Fruit fly (Drosophila melanogaster) whole organism, embryonic: ENCODE results near the gene Gli.
A peak's percentile ranks its signal among the peaks of the same experiment; 100 is the strongest.
"Not testable (repeated sequence)": the region's sequence is repeated elsewhere in the genome, so short reads cannot be mapped to it uniquely, and the experiment has no call there.

Experiments used
- ATbp ChIP-seq: fragments of 200-800 bp; sonication (Bioruptor generic); optimal IDR thresholded peaks from 2 replicates; lab custom pipeline; 2017; ENCODE audit warnings: missing biosample characterization, mild to moderate bottlenecking, missing genetic modification characterization, missing genetic modification reagents
- Atf-2 ChIP-seq: fragments of 200-800 bp; sonication (Bioruptor generic); optimal IDR thresholded peaks from 2 replicates; lab custom pipeline; 2016; ENCODE audit warnings: missing biosample characterization, missing genetic modification characterization
- Bdp1 ChIP-seq: fragments of 200-800 bp; sonication (Bioruptor generic); optimal IDR thresholded peaks from 3 replicates; lab custom pipeline; 2016; ENCODE audit warnings: missing biosample characterization, missing genetic modification characterization
- Blimp-1 ChIP-seq: fragments of 200-800 bp; sonication (Bioruptor generic); optimal IDR thresholded peaks from 3 replicates; lab custom pipeline; 2018; ENCODE audit warnings: missing biosample characterization, missing genetic modification characterization, mild to moderate bottlenecking, moderate library complexity, missing genetic modification reagents
- CG10209 ChIP-seq: fragments of 200-800 bp; sonication (Bioruptor generic); optimal IDR thresholded peaks from 3 replicates; lab custom pipeline; 2017; ENCODE audit warnings: missing biosample characterization, mild to moderate bottlenecking, missing genetic modification characterization, missing genetic modification reagents
- CG10321 ChIP-seq: fragments of 200-800 bp; sonication (Bioruptor generic); IDR thresholded peaks from 2 replicates; pipeline ENCODE4 v1.3.6; 2022; ENCODE audit warnings: missing biosample characterization, missing genetic modification characterization
- CG11247 ChIP-seq: fragments of 200-800 bp; sonication (Bioruptor generic); IDR thresholded peaks from 2 replicates; pipeline ENCODE4 v1.3.6; 2022; ENCODE audit warnings: missing biosample characterization, missing genetic modification characterization
- CG13296 ChIP-seq: fragments of 200-800 bp; sonication (Bioruptor generic); optimal IDR thresholded peaks from 3 replicates; lab custom pipeline; 2018; ENCODE audit warnings: missing biosample characterization, mild to moderate bottlenecking, missing genetic modification characterization
- CG13424 ChIP-seq: fragments of 200-800 bp; sonication (Bioruptor generic); optimal IDR thresholded peaks from 2 replicates; lab custom pipeline; 2019; ENCODE audit warnings: missing biosample characterization, mild to moderate bottlenecking, missing genetic modification characterization, moderate library complexity
- CG14667 ChIP-seq: fragments of 200-800 bp; sonication (Bioruptor generic); IDR thresholded peaks from 2 replicates; pipeline ENCODE4 v1.3.6; 2022; ENCODE audit warnings: missing biosample characterization, missing genetic modification characterization
- CG14860 ChIP-seq: fragments of 200-800 bp; sonication (Bioruptor generic); IDR thresholded peaks from 3 replicates; pipeline ENCODE4 v1.3.6; 2022; ENCODE audit warnings: missing biosample characterization, missing genetic modification characterization; ENCODE audit not compliant: partially characterized antibody
- CG15696 ChIP-seq: fragments of 200-800 bp; sonication (Bioruptor generic); optimal IDR thresholded peaks from 2 replicates; lab custom pipeline; 2019; ENCODE audit warnings: missing biosample characterization, mild to moderate bottlenecking, missing genetic modification characterization, moderate library complexity
- CG1603 ChIP-seq: fragments of 200-800 bp; sonication (Bioruptor generic); optimal IDR thresholded peaks from 2 replicates; lab custom pipeline; 2019; ENCODE audit warnings: missing biosample characterization, mild to moderate bottlenecking, missing genetic modification characterization, moderate library complexity
- CG1832 ChIP-seq: fragments of 200-800 bp; sonication (Bioruptor generic); optimal IDR thresholded peaks from 2 replicates; lab custom pipeline; 2017; ENCODE audit warnings: missing biosample characterization, mild to moderate bottlenecking, missing genetic modification characterization, inconsistent platforms
- CG30431 ChIP-seq: fragments of 200-800 bp; sonication (Bioruptor generic); optimal IDR thresholded peaks from 2 replicates; lab custom pipeline; 2017; ENCODE audit warnings: missing biosample characterization, missing genetic modification characterization
- CG33213 ChIP-seq: fragments of 200-800 bp; sonication (Bioruptor generic); optimal IDR thresholded peaks from 3 replicates; lab custom pipeline; 2016; ENCODE audit warnings: missing biosample characterization, missing genetic modification characterization
- CG3726 ChIP-seq: fragments of 200-800 bp; sonication (Bioruptor generic); IDR thresholded peaks from 3 replicates; pipeline ENCODE4, ENCODE4 v1.3.6; 2022; ENCODE audit warnings: missing biosample characterization, missing genetic modification characterization
- CG4360 ChIP-seq: fragments of 200-800 bp; sonication (Bioruptor generic); IDR thresholded peaks from 2 replicates; pipeline ENCODE4 v1.3.6; 2022; ENCODE audit warnings: missing biosample characterization, missing genetic modification characterization
- CG6254 ChIP-seq: fragments of 200-800 bp; sonication (Bioruptor generic); optimal IDR thresholded peaks from 3 replicates; lab custom pipeline; 2017; ENCODE audit warnings: mild to moderate bottlenecking, missing biosample characterization, missing genetic modification reagents, missing genetic modification characterization
- CG7271 ChIP-seq: fragments of 200-800 bp; sonication (Bioruptor generic); optimal IDR thresholded peaks from 2 replicates; lab custom pipeline; 2018; ENCODE audit warnings: missing biosample characterization, mild to moderate bottlenecking, missing genetic modification characterization, moderate library complexity
- CG7786 ChIP-seq: fragments of 200-800 bp; sonication (Bioruptor generic); optimal IDR thresholded peaks from 2 replicates; lab custom pipeline; 2016; ENCODE audit warnings: missing biosample characterization, missing genetic modification characterization
- CG7928 ChIP-seq: fragments of 200-800 bp; sonication (Bioruptor generic); optimal IDR thresholded peaks from 2 replicates; lab custom pipeline; 2017; ENCODE audit warnings: missing biosample characterization, mild to moderate bottlenecking, missing genetic modification characterization
- CG8924 ChIP-seq: fragments of 200-800 bp; optimal IDR thresholded peaks from 3 replicates; lab custom pipeline; 2019; ENCODE audit warnings: missing biosample characterization, mild to moderate bottlenecking, missing genetic modification characterization, moderate library complexity
- CG9797 ChIP-seq: fragments of 200-800 bp; sonication (Bioruptor generic); optimal IDR thresholded peaks from 3 replicates; lab custom pipeline; 2018; ENCODE audit warnings: missing biosample characterization, mild to moderate bottlenecking, missing genetic modification characterization
- D19A ChIP-seq: fragments of 200-800 bp; optimal IDR thresholded peaks from 3 replicates; lab custom pipeline; 2019; ENCODE audit warnings: missing biosample characterization, mild to moderate bottlenecking, missing genetic modification characterization, moderate library complexity
- Drgx ChIP-seq: fragments of 200-800 bp; sonication (Bioruptor generic); IDR thresholded peaks from 2 replicates; pipeline ENCODE4 v1.3.6; 2022; ENCODE audit warnings: missing biosample characterization, missing genetic modification characterization
- GATAe ChIP-seq: fragments of 200-800 bp; sonication (Bioruptor generic); conservative IDR thresholded peaks from 2 replicates; pipeline ENCODE4 v1.3.6; 2022; ENCODE audit warnings: missing biosample characterization, missing genetic modification characterization
- H2.0 ChIP-seq: fragments of 200-800 bp; sonication (Bioruptor generic); IDR thresholded peaks from 2 replicates; pipeline ENCODE4 v1.3.6; 2022; ENCODE audit warnings: missing biosample characterization, missing genetic modification characterization
- Hmr ChIP-seq: fragments of 200-800 bp; sonication (Bioruptor generic); optimal IDR thresholded peaks from 3 replicates; lab custom pipeline; 2017; ENCODE audit warnings: mild to moderate bottlenecking, missing biosample characterization, missing genetic modification reagents, missing genetic modification characterization
- Hr39 ChIP-seq: fragments of >200 bp; optimal IDR thresholded peaks from 2 replicates; lab custom pipeline; 2017
- Lim3 ChIP-seq: fragments of 200-800 bp; sonication (Bioruptor generic); IDR thresholded peaks from 2 replicates; pipeline ENCODE4 v1.3.6; 2022; ENCODE audit warnings: missing biosample characterization, missing genetic modification characterization
- Scr ChIP-seq: fragments of 200-800 bp; sonication (Bioruptor generic); IDR thresholded peaks from 2 replicates; pipeline ENCODE4 v1.3.6; 2022; ENCODE audit warnings: missing biosample characterization, missing genetic modification characterization; ENCODE audit not compliant: partially characterized antibody
- Xbp1 ChIP-seq: fragments of 200-800 bp; sonication (Bioruptor generic); optimal IDR thresholded peaks from 3 replicates; lab custom pipeline; 2016; ENCODE audit warnings: missing biosample characterization, mild to moderate bottlenecking, missing genetic modification characterization
- YL-1 ChIP-seq: fragments of 200-800 bp; sonication (Bioruptor generic); optimal IDR thresholded peaks from 3 replicates; lab custom pipeline; 2017; ENCODE audit warnings: missing biosample characterization, mild to moderate bottlenecking, missing genetic modification characterization
- ato ChIP-seq: fragments of 200-800 bp; sonication (Bioruptor generic); IDR thresholded peaks from 2 replicates; pipeline ENCODE4 v1.3.6; 2022; ENCODE audit warnings: missing biosample characterization, missing genetic modification characterization; ENCODE audit not compliant: partially characterized antibody
- eyg ChIP-seq: fragments of 200-800 bp; sonication (Bioruptor generic); optimal IDR thresholded peaks from 3 replicates; lab custom pipeline; 2016; ENCODE audit warnings: missing biosample characterization, missing genetic modification characterization
- fd102C ChIP-seq: fragments of 200-800 bp; sonication (Bioruptor generic); optimal IDR thresholded peaks from 2 replicates; lab custom pipeline; 2018; ENCODE audit warnings: missing biosample characterization, mild to moderate bottlenecking, missing genetic modification characterization, moderate library complexity
- hb ChIP-seq: fragments of 200-800 bp; sonication (Bioruptor generic); IDR thresholded peaks from 3 replicates; pipeline ENCODE4 v1.3.6; 2022; ENCODE audit warnings: missing biosample characterization, missing genetic modification characterization; ENCODE audit not compliant: partially characterized antibody
- hkb ChIP-seq, 2 experiments: fragments of 200-800 bp in 1 of 2; fragments of >200 bp in 1 of 2; sonication (Bioruptor generic) in 1 of 2; IDR thresholded peaks in 1 of 2; optimal IDR thresholded peaks in 1 of 2; 2 replicates each; pipeline versions ENCODE4 v1.3.6 to Lab custom; 2017 to 2022; ENCODE audit warnings: missing biosample characterization in 1 of 2, missing genetic modification characterization in 1 of 2
- pfk ChIP-seq: fragments of 200-800 bp; sonication (Bioruptor generic); optimal IDR thresholded peaks from 2 replicates; lab custom pipeline; 2018; ENCODE audit warnings: missing biosample characterization, mild to moderate bottlenecking, missing genetic modification characterization, moderate library complexity
- pnt ChIP-seq: fragments of 200-800 bp; sonication (Bioruptor generic); optimal IDR thresholded peaks from 3 replicates; lab custom pipeline; 2016; ENCODE audit warnings: missing biosample characterization, missing genetic modification characterization
- rib ChIP-seq: fragments of 200-800 bp; sonication (Bioruptor generic); IDR thresholded peaks from 2 replicates; pipeline ENCODE4 v1.3.6; 2022; ENCODE audit warnings: missing biosample characterization, missing genetic modification characterization
- tap ChIP-seq: fragments of 200-800 bp; optimal IDR thresholded peaks from 3 replicates; lab custom pipeline; 2019; ENCODE audit warnings: missing biosample characterization, mild to moderate bottlenecking, missing genetic modification characterization, moderate library complexity

Gene Gli

dm6 chr2L:15731687-15732086, 30.9 kb downstream of the Gli start (continued):
- TF ChIP-seq CG1832 (peak; percentile 41), Bdp1 (GFP tag; lab: Kevin White, UChicago) (no peak), CG3726 (no peak), CG10321 (GFP tag; lab: Robert Waterston, UW) (peak; percentile 62; the same call in 1 of the 2 replicates), CG13296 (GFP tag; lab: Kevin White, UChicago) (no peak), Blimp-1 (GFP tag; lab: Kevin White, UChicago) (no peak), Hr39 (lab: Kevin White, UChicago) (no peak), YL-1 (GFP tag; lab: Kevin White, UChicago) (no peak), CG14860 (GFP tag; lab: Robert Waterston, UW) (no peak), GATAe (GFP tag; lab: Robert Waterston, UW) (no peak), CG30431 (no peak), CG10209 (GFP tag; lab: Kevin White, UChicago) (no peak), D19A (tag; lab: Kevin White, UChicago) (no peak), eyg (GFP tag; lab: Kevin White, UChicago) (no peak), fd102C (GFP tag; lab: Kevin White, UChicago) (peak; percentile 53), Hmr (GFP tag; lab: Kevin White, UChicago) (no peak), CG11247 (GFP tag; lab: Robert Waterston, UW) (no peak), CG13424 (tag; lab: Kevin White, UChicago) (no peak), CG6254 (GFP tag; lab: Kevin White, UChicago) (no peak), Drgx (GFP tag; lab: Robert Waterston, UW) (no peak), ATbp (GFP tag; lab: Kevin White, UChicago) (no peak), Scr (no peak), CG8924 (tag; lab: Kevin White, UChicago) (peak; percentile 41), Lim3 (GFP tag; lab: Robert Waterston, UW) (no peak), tap (no peak), CG33213 (GFP tag; lab: Kevin White, UChicago) (no peak), Xbp1 (no peak), Atf-2 (no peak), CG4360 (GFP tag; lab: Robert Waterston, UW) (peak; percentile 99), CG7271 (tag; lab: Kevin White, UChicago) (peak; percentile 10), CG1603 (tag; lab: Kevin White, UChicago) (no peak), CG7928 (GFP tag; lab: Kevin White, UChicago) (no peak), CG9797 (GFP tag; lab: Kevin White, UChicago) (no peak), CG14667 (GFP tag; lab: Robert Waterston, UW) (no peak), hkb (optimal IDR thresholded peaks at IDR 0.05; lab: Kevin White, UChicago) (no peak), hkb (GFP tag; IDR thresholded peaks at IDR 0.05; lab: Robert Waterston, UW) (no peak), pfk (GFP tag; lab: Kevin White, UChicago) (peak; percentile 13), CG7786 (GFP tag; lab: Kevin White, UChicago) (no peak), pnt (GFP tag; lab: Kevin White, UChicago) (no peak), CG15696 (tag; lab: Kevin White, UChicago) (no peak), rib (GFP tag; lab: Robert Waterston, UW) (no peak)

dm6 chr2L:15718172-15718571, 44.4 kb downstream of the Gli start, which contains the start of gene stol:
Gene stol, minus strand, starts transcription at chr2L:15718272.
- not testable (repeated sequence) for TF ChIP-seq H2.0, ato, hb (GFP tag; lab: Robert Waterston, UW)
